Worm (Caenorhabditis elegans): ENCODE results near the gene str-64.

The str-64 gene

DNA sequence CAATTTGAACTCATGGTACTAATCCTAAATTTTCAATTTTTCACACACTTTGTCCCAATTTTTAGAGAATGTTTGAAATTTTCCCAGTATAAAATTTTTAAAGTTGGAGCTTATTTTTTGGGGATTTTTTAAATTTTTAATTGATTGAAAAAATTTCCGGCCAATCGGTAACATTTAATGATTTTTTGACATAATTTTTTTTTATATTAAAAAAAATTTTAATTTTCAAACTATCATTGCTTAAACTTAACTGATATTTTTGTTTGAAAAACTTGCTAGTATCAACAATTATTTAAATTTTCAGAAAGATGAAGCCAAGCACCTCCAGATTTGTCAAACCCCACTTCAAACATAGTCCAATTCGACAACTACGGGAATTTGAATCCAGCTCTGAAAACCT is 25.8 kb upstream of the str-64 start, which contains the start of gene T28A11.22:
Gene T28A11.22 (plus strand): TSS at position 301 of the 400 bp plus-strand sequence.
- TF ChIP-seq klf-2 (GFP tag; conservative IDR thresholded peaks at IDR 0.05) (no peak), T22C8.4 (GFP tag; IDR thresholded peaks at IDR 0.05) (no peak), med-1 (GFP tag; optimal IDR thresholded peaks at IDR 0.05; ENCODE audit: insufficient read depth) (no peak), tab-1 (GFP tag; IDR thresholded peaks at IDR 0.05) (no peak), ref-1 (GFP tag; conservative IDR thresholded peaks at IDR 0.05) (no peak), ztf-23 (GFP tag; IDR thresholded peaks at IDR 0.05) (no peak), ztf-29 (GFP tag; IDR thresholded peaks at IDR 0.05) (no peak), cog-1 (tag; optimal IDR thresholded peaks at IDR 0.05) (no peak), flt-1 (GFP tag; IDR thresholded peaks at IDR 0.05) (no peak)

- TF ChIP-seq ref-1 (GFP tag; conservative IDR thresholded peaks at IDR 0.05): no peak
- no peak for TF ChIP-seq flt-1 (GFP tag; IDR thresholded peaks at IDR 0.05)
- no peak for TF ChIP-seq tab-1 (GFP tag; IDR thresholded peaks at IDR 0.05)
- no peak for TF ChIP-seq ztf-29 (GFP tag; IDR thresholded peaks at IDR 0.05)
- TF ChIP-seq ztf-23 (GFP tag; IDR thresholded peaks at IDR 0.05): no peak
- TF ChIP-seq cog-1 (tag; optimal IDR thresholded peaks at IDR 0.05): no peak
- no peak for TF ChIP-seq klf-2 (GFP tag; conservative IDR thresholded peaks at IDR 0.05)
- no peak for TF ChIP-seq T22C8.4 (GFP tag; IDR thresholded peaks at IDR 0.05)
- no peak for TF ChIP-seq med-1 (GFP tag; optimal IDR thresholded peaks at IDR 0.05; ENCODE audit: insufficient read depth)
These were observed 23.9 kb upstream of the str-64 start, which contains the start of gene T28A11.16 for ce11 chrV:3259168-3259622. TSS of gene T28A11.16 (minus strand) at chrV:3259218.

DNA sequence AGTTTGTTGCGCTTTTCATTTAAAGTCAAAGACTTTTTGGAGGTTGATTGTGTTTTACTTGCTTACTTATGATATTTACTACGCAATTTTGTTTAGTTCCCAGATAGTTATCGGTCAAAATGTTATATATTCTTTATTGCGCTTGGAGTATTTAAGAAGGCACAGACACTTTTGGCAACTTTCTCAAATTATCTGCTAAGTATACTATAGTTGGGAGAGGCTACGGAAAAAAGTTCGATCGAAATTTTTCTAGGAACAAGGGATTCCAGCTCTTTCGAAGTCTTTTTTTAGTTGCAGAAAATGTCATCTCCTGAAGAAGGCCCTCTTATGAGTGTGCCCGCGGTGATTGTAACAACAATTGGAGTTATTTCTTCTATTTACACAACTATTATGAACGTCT is 23.0 kb upstream of the str-64 start, which contains the start of gene srbc-5:
Gene srbc-5 (plus strand): TSS at position 301 of the 400 bp plus-strand sequence.
- no peak for TF ChIP-seq flt-1 (GFP tag; IDR thresholded peaks at IDR 0.05)
- TF ChIP-seq T22C8.4 (GFP tag; IDR thresholded peaks at IDR 0.05): no peak
- TF ChIP-seq ztf-23 (GFP tag; IDR thresholded peaks at IDR 0.05): no peak
- TF ChIP-seq tab-1 (GFP tag; IDR thresholded peaks at IDR 0.05): no peak
- no peak for TF ChIP-seq med-1 (GFP tag; optimal IDR thresholded peaks at IDR 0.05; ENCODE audit: insufficient read depth)
- TF ChIP-seq ref-1 (GFP tag; conservative IDR thresholded peaks at IDR 0.05): no peak
- no peak for TF ChIP-seq klf-2 (GFP tag; conservative IDR thresholded peaks at IDR 0.05)

DNA sequence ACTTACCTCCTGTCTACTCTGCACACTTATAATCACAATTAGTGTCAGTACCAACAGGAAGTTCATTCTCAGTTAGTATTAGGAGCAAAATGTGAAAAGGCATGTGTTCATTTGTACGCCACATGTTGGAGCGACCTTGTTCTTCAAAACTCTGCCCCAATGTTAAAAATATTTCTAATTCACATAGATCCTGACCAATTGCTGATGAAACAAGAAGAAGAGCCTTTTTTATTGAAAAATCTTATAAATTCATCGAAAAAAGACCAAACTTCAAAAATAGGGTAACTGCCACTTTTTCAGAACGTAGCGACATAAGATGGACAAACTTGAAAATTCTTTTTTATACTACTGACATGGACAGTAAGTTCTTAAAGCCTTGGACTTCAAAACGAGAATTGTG is 16.9 kb upstream of the str-64 start, which contains the start of gene T28A11.17:
Gene T28A11.17 (minus strand): TSS at position 101 of the 400 bp plus-strand sequence.
- no peak for TF ChIP-seq ztf-29 (GFP tag; IDR thresholded peaks at IDR 0.05)
- no peak for TF ChIP-seq tab-1 (GFP tag; IDR thresholded peaks at IDR 0.05)
- no peak for TF ChIP-seq T22C8.4 (GFP tag; IDR thresholded peaks at IDR 0.05)
- TF ChIP-seq ref-1 (GFP tag; conservative IDR thresholded peaks at IDR 0.05): no peak
- TF ChIP-seq med-1 (GFP tag; optimal IDR thresholded peaks at IDR 0.05; ENCODE audit: insufficient read depth): no peak

DNA sequence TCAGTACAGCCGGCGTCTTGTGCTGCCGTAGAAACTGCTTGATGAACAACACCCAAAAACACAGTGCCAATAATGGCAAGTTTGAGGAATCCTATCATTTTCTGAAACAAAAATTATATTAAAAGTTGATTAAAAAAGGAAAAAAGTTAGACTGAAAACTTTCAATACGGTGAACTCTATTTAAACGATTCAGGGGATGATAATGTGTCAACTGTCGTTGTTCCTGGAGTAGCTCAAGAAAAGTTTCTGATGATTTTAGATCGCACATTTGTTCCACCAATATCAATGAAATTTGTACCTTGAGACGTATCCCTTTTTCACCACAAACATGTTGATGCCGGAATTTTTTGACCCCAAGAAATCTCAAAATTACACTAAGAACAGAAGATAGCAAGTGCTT is 15.1 kb upstream of the str-64 start, which contains the start of gene T28A11.18:
Gene T28A11.18 (minus strand): TSS at position 101 of the 400 bp plus-strand sequence.
- TF ChIP-seq ref-1 (GFP tag; conservative IDR thresholded peaks at IDR 0.05) (no peak), T22C8.4 (GFP tag; IDR thresholded peaks at IDR 0.05) (no peak), ztf-29 (GFP tag; IDR thresholded peaks at IDR 0.05) (no peak), klf-2 (GFP tag; conservative IDR thresholded peaks at IDR 0.05) (no peak), med-1 (GFP tag; optimal IDR thresholded peaks at IDR 0.05; ENCODE audit: insufficient read depth) (no peak), tab-1 (GFP tag; IDR thresholded peaks at IDR 0.05) (no peak), flt-1 (GFP tag; IDR thresholded peaks at IDR 0.05) (no peak), cog-1 (tag; optimal IDR thresholded peaks at IDR 0.05) (no peak), ztf-23 (GFP tag; IDR thresholded peaks at IDR 0.05) (no peak)

DNA sequence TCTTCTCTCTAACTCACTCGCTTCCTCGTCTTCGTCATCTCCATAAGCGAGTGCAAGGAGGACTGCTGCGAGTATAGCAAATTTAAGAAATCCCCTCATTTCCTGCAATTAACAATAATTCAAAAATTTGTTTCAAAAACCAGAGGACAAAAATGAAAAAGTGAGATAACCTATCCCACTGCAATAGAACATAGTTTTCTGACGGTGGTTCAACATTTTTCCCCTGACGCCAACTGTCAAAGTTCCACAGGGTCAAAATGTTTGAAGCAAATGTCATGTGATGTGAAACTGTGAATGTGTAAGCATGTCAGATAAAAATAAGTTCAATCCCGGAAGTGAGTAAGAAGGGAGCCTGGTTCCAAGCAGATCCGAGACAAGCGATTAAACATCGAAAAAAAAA is 13.7 kb upstream of the str-64 start, which contains the start of gene T28A11.19:
Gene T28A11.19 (minus strand): TSS at position 108 of the 400 bp plus-strand sequence.
- no peak for TF ChIP-seq ref-1 (GFP tag; conservative IDR thresholded peaks at IDR 0.05)
- TF ChIP-seq ztf-29 (GFP tag; IDR thresholded peaks at IDR 0.05): no peak
- no peak for TF ChIP-seq flt-1 (GFP tag; IDR thresholded peaks at IDR 0.05)
- TF ChIP-seq klf-2 (GFP tag; conservative IDR thresholded peaks at IDR 0.05): no peak
- TF ChIP-seq tab-1 (GFP tag; IDR thresholded peaks at IDR 0.05): no peak
- no peak for TF ChIP-seq T22C8.4 (GFP tag; IDR thresholded peaks at IDR 0.05)

DNA sequence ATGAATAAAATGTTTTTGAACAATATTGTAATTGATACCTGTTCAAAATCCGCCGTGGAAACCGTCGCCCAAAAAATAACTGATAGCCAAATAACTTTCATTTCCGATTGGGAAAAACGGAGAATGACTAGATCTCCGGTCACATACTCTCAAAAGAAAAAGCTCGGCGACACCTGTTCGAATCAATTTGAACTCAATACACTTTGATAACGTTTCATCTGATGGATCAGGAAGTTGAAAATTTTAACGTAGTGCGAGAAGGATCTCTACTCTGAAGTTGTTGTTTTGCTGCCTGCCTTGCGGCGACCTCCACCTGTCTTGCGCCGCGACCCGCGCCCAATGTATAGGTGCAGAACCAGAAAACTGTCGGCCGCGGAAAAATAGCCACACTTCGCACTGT is 9.9 kb upstream of the str-64 start, which contains the start of gene T28A11.20:
Gene T28A11.20 (minus strand): TSS at position 101 of the 400 bp plus-strand sequence.
- TF ChIP-seq T22C8.4 (GFP tag; IDR thresholded peaks at IDR 0.05) (no peak), ztf-23 (GFP tag; IDR thresholded peaks at IDR 0.05) (no peak), med-1 (GFP tag; optimal IDR thresholded peaks at IDR 0.05; ENCODE audit: insufficient read depth) (no peak), klf-2 (GFP tag; conservative IDR thresholded peaks at IDR 0.05) (no peak), ztf-29 (GFP tag; IDR thresholded peaks at IDR 0.05) (no peak), flt-1 (GFP tag; IDR thresholded peaks at IDR 0.05) (no peak), cog-1 (tag; optimal IDR thresholded peaks at IDR 0.05) (no peak), tab-1 (GFP tag; IDR thresholded peaks at IDR 0.05) (no peak), ref-1 (GFP tag; conservative IDR thresholded peaks at IDR 0.05) (no peak)

DNA sequence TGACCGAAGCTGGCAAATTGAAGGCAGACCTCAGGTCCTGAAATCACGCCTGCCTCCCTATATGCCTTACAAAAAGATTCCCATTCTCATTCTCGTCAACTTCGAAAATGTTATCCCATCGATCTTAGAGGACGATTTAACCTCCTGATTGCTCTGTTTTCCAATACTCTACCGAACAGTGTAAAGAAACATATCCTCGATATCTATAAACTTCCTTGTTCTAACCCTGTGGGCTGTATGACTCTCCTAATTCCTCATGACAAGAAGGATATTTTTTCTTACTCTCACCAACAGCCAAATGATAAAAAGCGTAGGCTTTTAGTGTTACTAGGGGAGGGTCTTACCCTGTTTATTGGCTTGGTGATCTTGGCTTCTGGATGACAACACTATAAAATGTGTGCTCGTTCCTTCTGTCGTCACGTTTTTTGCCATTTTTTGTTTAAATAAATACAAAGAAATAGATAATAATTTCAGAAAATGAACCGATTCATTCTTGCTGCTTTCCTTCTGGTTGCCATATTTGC is 9.4 kb upstream of the str-64 start, which contains the start of gene T28A11.4:
Gene T28A11.4 (plus strand): TSS at position 474 of the 524 bp plus-strand sequence.
- no peak for TF ChIP-seq klf-2 (GFP tag; conservative IDR thresholded peaks at IDR 0.05)
- no peak for TF ChIP-seq ztf-29 (GFP tag; IDR thresholded peaks at IDR 0.05)
- no peak for TF ChIP-seq T22C8.4 (GFP tag; IDR thresholded peaks at IDR 0.05)
- no peak for TF ChIP-seq cog-1 (tag; optimal IDR thresholded peaks at IDR 0.05)
- TF ChIP-seq ztf-23 (GFP tag; IDR thresholded peaks at IDR 0.05): no peak
- TF ChIP-seq flt-1 (GFP tag; IDR thresholded peaks at IDR 0.05): no peak

DNA sequence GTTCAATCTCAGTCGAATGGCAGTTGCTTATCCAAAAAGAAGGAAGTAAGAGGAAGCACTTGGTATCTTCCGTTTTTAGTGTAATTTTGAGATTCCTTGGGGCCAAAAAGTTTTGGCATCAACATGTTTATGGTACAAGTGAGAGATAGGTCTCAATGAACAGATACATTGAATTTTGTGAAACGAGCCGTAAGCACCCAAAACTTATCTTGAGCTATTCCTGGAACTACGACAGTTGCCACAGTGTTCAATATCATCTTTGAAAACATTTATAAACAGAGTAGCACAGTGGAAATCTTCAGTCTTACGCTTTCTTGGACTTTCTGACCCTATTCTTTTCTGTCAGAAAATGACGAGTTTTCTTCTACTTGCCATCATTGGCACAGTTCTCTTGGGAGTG is 8.0 kb upstream of the str-64 start, which contains the start of gene T28A11.3:
Gene T28A11.3 (plus strand): TSS at position 301 of the 400 bp plus-strand sequence.
- no peak for TF ChIP-seq med-1 (GFP tag; optimal IDR thresholded peaks at IDR 0.05; ENCODE audit: insufficient read depth)
- no peak for TF ChIP-seq flt-1 (GFP tag; IDR thresholded peaks at IDR 0.05)
- no peak for TF ChIP-seq ztf-29 (GFP tag; IDR thresholded peaks at IDR 0.05)
- no peak for TF ChIP-seq tab-1 (GFP tag; IDR thresholded peaks at IDR 0.05)
- TF ChIP-seq T22C8.4 (GFP tag; IDR thresholded peaks at IDR 0.05): no peak
- no peak for TF ChIP-seq cog-1 (tag; optimal IDR thresholded peaks at IDR 0.05)
- no peak for TF ChIP-seq ztf-23 (GFP tag; IDR thresholded peaks at IDR 0.05)
- TF ChIP-seq klf-2 (GFP tag; conservative IDR thresholded peaks at IDR 0.05): no peak
- TF ChIP-seq ref-1 (GFP tag; conservative IDR thresholded peaks at IDR 0.05): no peak
